Fruit fly (Drosophila melanogaster): ENCODE measurements around the gene CG15385.
A peak's percentile ranks its signal among the peaks of the same experiment; 100 is the strongest.

The CG15385 gene

dm6 chr2L:2201107-2201561 lies 11.2 kb downstream of the CG15385 start (continued):
- TF ChIP-seq CG17359 (tag; optimal IDR thresholded peaks at IDR 0.05): peak; percentile 89
- no peak; the same call in 1 of the 2 replicates for TF ChIP-seq Ravus (GFP tag; IDR thresholded peaks at IDR 0.05)
- peak; percentile 84 for TF ChIP-seq CG10209 (GFP tag; optimal IDR thresholded peaks at IDR 0.05)
- peak; percentile 71 for TF ChIP-seq HLH3B (GFP tag; IDR thresholded peaks at IDR 0.05)
- TF ChIP-seq Adf1 (GFP tag; IDR thresholded peaks at IDR 0.05): no peak
- peak; percentile 84 for TF ChIP-seq CG17328 (GFP tag; IDR thresholded peaks at IDR 0.05)
- peak in 1 of 2 experiments; percentile 5 for TF ChIP-seq tll (GFP tag; optimal IDR thresholded peaks at IDR 0.05)
- peak; percentile 96 for TF ChIP-seq CG33557 (GFP tag; optimal IDR thresholded peaks at IDR 0.05)
- no peak for TF ChIP-seq C15 (GFP tag; IDR thresholded peaks at IDR 0.05)
- TF ChIP-seq CG7928 (GFP tag; optimal IDR thresholded peaks at IDR 0.05): no peak
- peak; percentile 73 for TF ChIP-seq NC2β (GFP tag; optimal IDR thresholded peaks at IDR 0.05)
- TF ChIP-seq CG3065 (GFP tag; optimal IDR thresholded peaks at IDR 0.05): peak; percentile 61
- peak; percentile 55 for TF ChIP-seq CG11398 (GFP tag; optimal IDR thresholded peaks at IDR 0.05)
- TF ChIP-seq CG17829 (tag; optimal IDR thresholded peaks at IDR 0.05): peak; percentile 91
- TF ChIP-seq nom (GFP tag; optimal IDR thresholded peaks at IDR 0.05): no peak
- peak; percentile 48 for TF ChIP-seq maf-S (GFP tag; optimal IDR thresholded peaks at IDR 0.05)
- peak; percentile 9 for TF ChIP-seq bigmax (GFP tag; optimal IDR thresholded peaks at IDR 0.05)
- TF ChIP-seq ken (GFP tag; IDR thresholded peaks at IDR 0.05): peak; percentile 70; the same call in 2 of the 3 replicates
- peak; percentile 82 for TF ChIP-seq lab (GFP tag; optimal IDR thresholded peaks at IDR 0.05)
- no peak for TF ChIP-seq CG14050 (GFP tag; IDR thresholded peaks at IDR 0.05)
- peak; percentile 75 for TF ChIP-seq Optix (GFP tag; IDR thresholded peaks at IDR 0.05)
- TF ChIP-seq knrl (GFP tag; IDR thresholded peaks at IDR 0.05; ENCODE audit: partially characterized antibody): 0 out of 3 replicates have a peak, but pooled peaks have one; percentile 12
- peak; percentile 63 for TF ChIP-seq en (GFP tag; optimal IDR thresholded peaks at IDR 0.05)
- peak; percentile 64 for TF ChIP-seq tup (GFP tag; optimal IDR thresholded peaks at IDR 0.05)
- peak; percentile 4; the same call in 1 of the 3 replicates for TF ChIP-seq z (GFP tag; IDR thresholded peaks at IDR 0.05)
- TF ChIP-seq Lhr (GFP tag; optimal IDR thresholded peaks at IDR 0.05): peak; percentile 86
- peak; percentile 53 for TF ChIP-seq disco-r (GFP tag; optimal IDR thresholded peaks at IDR 0.05)
- peak; percentile 91 for TF ChIP-seq Spps (tag; optimal IDR thresholded peaks at IDR 0.05)
- peak; percentile 66 for TF ChIP-seq run (tag; optimal IDR thresholded peaks at IDR 0.05)
- no peak for TF ChIP-seq chinmo (GFP tag; IDR thresholded peaks at IDR 0.05; ENCODE audit: partially characterized antibody)
- no peak for TF ChIP-seq exex (tag; optimal IDR thresholded peaks at IDR 0.05)
- no peak for TF ChIP-seq pzg (GFP tag; optimal IDR thresholded peaks at IDR 0.05)
- peak; percentile 91 for TF ChIP-seq ATbp (GFP tag; optimal IDR thresholded peaks at IDR 0.05)
- TF ChIP-seq CG7556 (GFP tag; optimal IDR thresholded peaks at IDR 0.05): peak; percentile 86
- peak; percentile 91 for TF ChIP-seq gsb-n (tag; optimal IDR thresholded peaks at IDR 0.05)
- TF ChIP-seq dm (GFP tag; optimal IDR thresholded peaks at IDR 0.05): no peak
- TF ChIP-seq CG3281 (GFP tag; optimal IDR thresholded peaks at IDR 0.05): peak; percentile 34
- TF ChIP-seq Sin3A (optimal IDR thresholded peaks at IDR 0.05): no peak
- peak; percentile 65 for TF ChIP-seq CG18599 (GFP tag; optimal IDR thresholded peaks at IDR 0.05)
- TF ChIP-seq Six4 (GFP tag; optimal IDR thresholded peaks at IDR 0.05): peak; percentile 85
- no peak for TF ChIP-seq Dip3 (GFP tag; optimal IDR thresholded peaks at IDR 0.05)
- TF ChIP-seq CrebB (tag; optimal IDR thresholded peaks at IDR 0.05): peak; percentile 53
- peak; percentile 80 for TF ChIP-seq zf30C (GFP tag; optimal IDR thresholded peaks at IDR 0.05)
- peak; percentile 88 for TF ChIP-seq ara (GFP tag; IDR thresholded peaks at IDR 0.05)
- TF ChIP-seq zen (tag; optimal IDR thresholded peaks at IDR 0.05): peak; percentile 76
- peak; percentile 37 for TF ChIP-seq MTF-1 (GFP tag; optimal IDR thresholded peaks at IDR 0.05; ENCODE audit: borderline replicate concordance)
- no peak; the same call in 2 of the 3 replicates for TF ChIP-seq CG14860 (GFP tag; IDR thresholded peaks at IDR 0.05; ENCODE audit: partially characterized antibody)
- peak; percentile 87 for TF ChIP-seq CG30403 (GFP tag; optimal IDR thresholded peaks at IDR 0.05)
- peak; percentile 84 for TF ChIP-seq tio (GFP tag; optimal IDR thresholded peaks at IDR 0.05)
- TF ChIP-seq CG32532 (GFP tag; IDR thresholded peaks at IDR 0.05): no peak
